Fruit fly (Drosophila melanogaster): ENCODE results near the gene hyx.

The hyx gene

DNA sequence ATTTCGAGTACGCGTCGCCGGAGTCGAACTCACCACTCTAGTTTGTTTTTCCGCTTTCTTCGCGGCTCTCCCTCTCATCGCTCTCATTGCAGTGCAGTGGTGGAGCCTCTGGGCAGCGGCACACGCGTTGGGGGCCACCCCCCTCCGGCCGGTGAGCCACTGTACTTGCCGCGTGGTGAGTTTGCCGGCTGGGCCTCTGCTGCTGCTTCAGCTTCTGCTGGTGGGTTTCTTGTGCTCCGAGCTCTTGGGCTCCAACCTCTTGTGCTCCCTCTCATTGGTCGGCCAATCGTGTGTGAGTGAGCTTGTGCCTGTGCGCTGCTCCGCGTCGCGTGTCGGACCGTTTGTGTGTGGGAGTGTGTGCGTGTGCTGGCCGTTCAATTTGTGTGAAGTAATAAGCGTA, 14.5 kb downstream of the hyx start (continued):
- TF ChIP-seq ci (GFP tag; IDR thresholded peaks at IDR 0.05) = no peak
- TF ChIP-seq CG6813 (GFP tag; optimal IDR thresholded peaks at IDR 0.05) = peak; percentile 76
- TF ChIP-seq sens (GFP tag) = peak; percentile 88
- TF ChIP-seq Lhr (GFP tag; optimal IDR thresholded peaks at IDR 0.05) = no peak
- no peak for TF ChIP-seq ssp (GFP tag; IDR thresholded peaks at IDR 0.05)
- no peak for TF ChIP-seq CkIIα-i1 (GFP tag; IDR thresholded peaks at IDR 0.05)
- peak; percentile 37 for TF ChIP-seq CG3281 (GFP tag; optimal IDR thresholded peaks at IDR 0.05)
- peak; percentile 57 for TF ChIP-seq fd64A (GFP tag; optimal IDR thresholded peaks at IDR 0.05)
- peak; percentile 19 to 64 for TF ChIP-seq Hr51 (GFP tag; optimal IDR thresholded peaks at IDR 0.05)
- TF ChIP-seq Atf-2 (GFP tag; optimal IDR thresholded peaks at IDR 0.05) = peak; percentile 18
- TF ChIP-seq zf30C (GFP tag; optimal IDR thresholded peaks at IDR 0.05) = peak; percentile 46
- TF ChIP-seq CG7372 (GFP tag; IDR thresholded peaks at IDR 0.05) = no peak
- TF ChIP-seq Atf6 (GFP tag; IDR thresholded peaks at IDR 0.05) = no peak
- TF ChIP-seq Ravus (GFP tag; IDR thresholded peaks at IDR 0.05) = no peak
- peak; percentile 55 for TF ChIP-seq CG16863 (GFP tag; optimal IDR thresholded peaks at IDR 0.05)
- TF ChIP-seq D19A (tag; optimal IDR thresholded peaks at IDR 0.05) = peak; percentile 28
- peak; percentile 40 for TF ChIP-seq btn (GFP tag; optimal IDR thresholded peaks at IDR 0.05)
- peak; percentile 3 for TF ChIP-seq CG13424 (tag; optimal IDR thresholded peaks at IDR 0.05)
- TF ChIP-seq Blimp-1 (GFP tag; optimal IDR thresholded peaks at IDR 0.05) = peak; percentile 76
- TF ChIP-seq CG4360 (GFP tag; IDR thresholded peaks at IDR 0.05) = no peak
- no peak for TF ChIP-seq so (GFP tag; IDR thresholded peaks at IDR 0.05)
- no peak for TF ChIP-seq Sox100B (GFP tag; optimal IDR thresholded peaks at IDR 0.05)
- TF ChIP-seq CG6791 (GFP tag; IDR thresholded peaks at IDR 0.05; ENCODE audit: partially characterized antibody) = no peak
- no peak for TF ChIP-seq ranshi (GFP tag; IDR thresholded peaks at IDR 0.05)
- peak; percentile 68 for TF ChIP-seq Jarid2 (GFP tag; optimal IDR thresholded peaks at IDR 0.05)
- TF ChIP-seq CG2129 (GFP tag; IDR thresholded peaks at IDR 0.05; ENCODE audit: partially characterized antibody) = no peak
- peak; percentile 28 for TF ChIP-seq Dad (GFP tag; optimal IDR thresholded peaks at IDR 0.05)
- peak; percentile 39 for TF ChIP-seq NK7.1 (GFP tag; optimal IDR thresholded peaks at IDR 0.05)
- TF ChIP-seq sim (GFP tag; IDR thresholded peaks at IDR 0.05) = no peak
- TF ChIP-seq cwo (GFP tag; optimal IDR thresholded peaks at IDR 0.05) = peak; percentile 78
- peak; percentile 62 for TF ChIP-seq CG4282 (GFP tag; optimal IDR thresholded peaks at IDR 0.05)
- no peak for TF ChIP-seq tup (GFP tag; optimal IDR thresholded peaks at IDR 0.05)
- TF ChIP-seq Ada2b (GFP tag; IDR thresholded peaks at IDR 0.05) = no peak
- TF ChIP-seq tll (GFP tag; optimal IDR thresholded peaks at IDR 0.05) = no peak
- TF ChIP-seq slou (GFP tag; optimal IDR thresholded peaks at IDR 0.05) = no peak
- TF ChIP-seq luna (GFP tag; optimal IDR thresholded peaks at IDR 0.05) = no peak
- TF ChIP-seq Drgx (GFP tag; IDR thresholded peaks at IDR 0.05) = no peak
- TF ChIP-seq fru (optimal IDR thresholded peaks at IDR 0.05) = no peak
- peak; percentile 89 for TF ChIP-seq lab (GFP tag; optimal IDR thresholded peaks at IDR 0.05)
- no peak for TF ChIP-seq Mrtf (GFP tag; IDR thresholded peaks at IDR 0.05)
- no peak for TF ChIP-seq Oli (tag; optimal IDR thresholded peaks at IDR 0.05)
- TF ChIP-seq CG17385 (GFP tag; optimal IDR thresholded peaks at IDR 0.05) = peak; percentile 49
- peak; percentile 46 for TF ChIP-seq CG2678 (tag; optimal IDR thresholded peaks at IDR 0.05)
- peak; percentile 51 for TF ChIP-seq HHEX (GFP tag; optimal IDR thresholded peaks at IDR 0.05)
- TF ChIP-seq onecut (GFP tag; IDR thresholded peaks at IDR 0.05) = peak; percentile 64
- no peak for TF ChIP-seq CG10274 (GFP tag; optimal IDR thresholded peaks at IDR 0.05)
- peak; percentile 19 for TF ChIP-seq bab2 (GFP tag; optimal IDR thresholded peaks at IDR 0.05)
- peak; percentile 15 for TF ChIP-seq CG10209 (GFP tag; optimal IDR thresholded peaks at IDR 0.05)
- TF ChIP-seq kni (GFP tag; optimal IDR thresholded peaks at IDR 0.05) = peak; percentile 83
- no peak for TF ChIP-seq p53 (GFP tag; optimal IDR thresholded peaks at IDR 0.05)
- peak; percentile 52 for TF ChIP-seq Deaf1 (tag; optimal IDR thresholded peaks at IDR 0.05)
